Worm (Caenorhabditis elegans) whole organism, dauer: ENCODE data around the gene nhr-255.

Source experiments
- unc-62 ChIP-seq: sonication (generic microtip); optimal IDR thresholded peaks from 2 replicates; lab custom pipeline; 2017; ENCODE audit warnings: missing biosample characterization, missing genetic modification reagents, missing genetic modification characterization

The nhr-255 gene

DNA sequence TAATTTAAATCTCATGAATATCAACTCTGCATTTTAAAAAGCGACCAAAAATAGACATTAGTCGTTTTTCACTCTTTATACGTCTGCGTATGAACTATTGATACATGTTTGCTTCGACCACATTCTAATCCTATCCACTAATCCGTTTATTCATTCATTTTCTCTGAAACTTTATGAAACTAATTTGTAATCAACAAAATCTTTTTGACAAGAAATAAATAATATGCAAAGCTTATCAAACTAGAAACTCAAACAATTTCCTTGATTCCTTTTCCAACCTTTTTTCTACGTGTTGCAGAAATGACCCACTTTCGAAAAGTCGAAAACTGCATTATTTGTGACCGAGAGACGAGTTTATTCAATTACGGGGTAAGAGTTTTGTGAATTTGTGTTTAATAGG, at the start of gene nhr-255:
Gene nhr-255 (plus strand): TSS at position 301 of the 400 bp plus-strand sequence.
- TF ChIP-seq unc-62, result no peak

DNA sequence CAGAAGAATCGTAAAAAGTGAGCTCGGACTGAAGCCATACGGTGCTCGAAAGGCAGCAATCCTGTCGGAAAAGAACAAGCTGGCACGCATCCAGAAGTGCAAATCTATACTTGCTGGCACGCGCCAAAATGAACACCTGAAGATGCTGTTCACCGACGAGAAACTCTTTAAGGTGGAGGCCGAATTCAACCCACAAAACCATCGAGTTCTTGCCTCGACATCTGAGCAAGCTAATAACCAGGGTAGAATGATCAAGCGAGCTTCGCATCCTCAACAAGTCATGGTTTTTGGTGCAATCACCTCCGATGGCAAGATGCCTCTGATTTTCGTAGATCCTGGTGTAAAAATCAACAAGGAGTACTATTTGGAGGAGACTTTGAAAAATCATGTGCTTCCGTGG, 48.9 kb upstream of the nhr-255 start:
- TF ChIP-seq unc-62, result no peak

DNA sequence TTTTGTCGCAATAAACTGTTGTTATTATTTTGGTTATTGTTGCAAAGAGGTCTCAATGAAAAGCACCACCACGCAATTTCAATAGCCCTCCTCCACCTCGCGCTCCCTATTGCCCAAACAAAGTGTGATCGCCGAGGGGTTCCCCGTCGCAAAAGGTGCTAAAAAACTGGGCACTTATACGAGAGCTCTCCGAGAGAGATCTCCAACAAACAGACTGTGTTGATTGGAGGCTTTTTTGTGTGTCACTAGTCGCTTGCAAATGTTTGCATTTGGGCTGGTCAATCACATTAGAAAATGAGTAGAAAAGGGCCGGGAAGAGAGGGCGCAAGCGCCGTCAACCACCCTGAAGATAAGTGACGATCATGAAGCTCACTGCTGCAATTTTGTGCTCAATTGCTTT, 46.0 kb upstream of the nhr-255 start, which contains the start of gene ZK662.2:
Gene ZK662.2 (plus strand): TSS at position 301 of the 400 bp plus-strand sequence.
- no peak for TF ChIP-seq unc-62

DNA sequence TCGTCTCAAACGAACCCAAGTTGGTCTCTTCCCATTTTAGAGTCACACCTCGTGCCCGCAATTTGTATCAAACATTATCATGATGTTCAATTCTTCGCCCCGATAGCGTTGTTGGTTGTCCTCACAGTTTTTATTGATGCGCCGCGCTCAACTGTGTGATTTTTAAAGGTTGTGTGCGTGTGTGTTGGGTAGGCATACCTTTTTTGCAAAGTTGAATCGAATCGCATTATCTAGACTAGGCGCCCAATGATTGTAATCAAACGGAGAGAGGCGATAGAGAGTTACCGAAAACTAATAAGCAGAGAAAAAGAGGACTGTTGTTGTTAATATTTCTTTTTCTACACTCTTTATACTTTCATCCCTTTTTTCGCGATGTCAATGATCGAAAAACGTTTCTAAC, 42.2 kb upstream of the nhr-255 start:
- no peak for TF ChIP-seq unc-62

DNA sequence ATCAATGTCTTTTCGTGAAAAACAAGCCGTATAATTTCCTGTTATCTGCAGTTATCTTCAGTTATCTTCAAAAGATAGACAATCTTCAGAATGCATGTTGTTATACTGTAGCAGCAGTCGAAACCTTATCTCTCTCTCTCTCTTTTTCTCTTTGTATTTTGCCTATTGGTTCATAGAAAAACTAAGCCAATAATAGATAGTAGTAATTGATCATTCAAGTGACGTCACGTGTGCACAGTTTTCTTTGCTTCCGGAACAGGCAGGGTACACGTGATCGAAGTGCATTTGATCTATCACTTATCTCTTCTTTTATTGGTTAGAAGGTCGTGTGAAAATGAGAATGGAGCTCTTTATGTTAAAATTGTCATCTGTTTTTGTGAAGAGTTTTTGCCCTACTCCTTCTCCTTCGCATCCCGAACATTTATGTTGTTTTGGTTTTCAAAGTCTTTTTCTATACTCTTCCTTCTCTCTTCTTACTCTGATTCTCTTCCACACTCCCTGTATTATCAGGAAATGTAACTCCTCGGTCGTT, 37.8 kb upstream of the nhr-255 start:
- TF ChIP-seq unc-62, result no peak

DNA sequence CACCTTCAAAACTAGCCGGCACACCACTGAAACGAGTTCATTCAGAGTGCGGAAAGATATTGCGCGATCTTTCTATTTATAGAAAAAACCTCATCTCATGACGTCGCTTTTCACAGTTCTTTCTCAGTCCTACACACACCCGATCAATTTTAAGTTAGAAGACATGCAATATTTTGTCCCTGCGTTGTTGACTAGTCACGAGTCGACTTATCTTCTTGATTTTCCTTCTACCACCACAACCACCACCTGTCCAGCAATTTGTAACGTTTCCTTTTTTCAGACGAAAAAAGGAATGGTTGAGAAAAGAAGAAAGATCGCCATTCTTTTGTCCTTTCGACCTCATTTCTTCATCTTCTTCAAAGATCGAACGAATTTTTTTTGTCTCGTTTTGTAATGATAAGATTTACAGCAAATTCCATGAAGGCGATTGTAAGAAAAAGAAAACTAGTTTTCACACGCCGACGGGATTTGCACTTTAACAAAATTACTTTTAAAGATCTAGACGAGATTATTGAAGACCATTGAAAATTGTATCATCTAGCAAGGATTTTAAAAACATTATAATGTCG, 36.2 kb upstream of the nhr-255 start:
- TF ChIP-seq unc-62, result no peak

DNA sequence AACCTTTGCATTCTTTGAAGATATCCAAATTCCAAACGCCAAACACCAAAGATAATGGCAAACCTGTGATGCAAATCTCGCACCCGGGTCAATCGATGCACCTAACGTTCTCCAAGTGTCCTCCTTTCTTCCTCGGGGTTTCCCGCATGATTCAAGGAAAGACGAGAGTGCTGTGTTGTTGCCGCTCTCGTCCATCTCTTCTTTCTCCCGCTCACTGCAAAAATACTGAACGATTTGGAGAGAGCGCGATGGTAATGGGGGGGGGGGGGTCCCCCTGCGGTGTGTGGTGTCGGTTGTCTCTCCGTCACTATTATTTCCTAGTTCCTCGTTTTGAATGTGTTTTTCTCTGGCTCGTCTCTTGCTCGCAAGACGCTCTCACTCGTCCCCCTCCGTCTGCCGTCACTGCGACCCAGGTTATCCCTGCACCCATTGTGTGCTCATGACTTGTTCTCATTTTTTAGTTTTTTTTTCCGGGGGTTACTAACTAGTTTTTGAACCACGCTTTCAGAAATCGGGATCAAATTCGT, 35.0 kb upstream of the nhr-255 start:
- TF ChIP-seq unc-62, result no peak

DNA sequence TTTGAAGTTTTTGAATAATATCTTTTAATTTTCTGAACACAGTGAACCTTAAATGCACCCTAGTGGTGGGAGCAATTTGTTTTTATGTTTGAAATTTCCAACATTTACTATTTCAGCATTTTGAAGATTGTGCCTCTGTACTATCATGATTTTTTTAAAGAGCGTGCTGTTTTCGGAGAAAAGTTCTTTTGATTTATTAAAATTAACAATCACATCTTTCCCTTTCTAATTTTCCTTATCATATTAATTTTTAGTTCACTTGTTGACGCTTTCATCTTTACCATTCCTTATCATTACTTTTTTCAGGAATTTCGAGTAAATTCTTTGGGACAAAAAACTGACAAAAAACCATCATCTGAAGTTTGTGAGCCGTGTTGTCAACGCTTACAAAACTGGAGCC, 34.5 kb upstream of the nhr-255 start, which contains the start of gene nhr-48:
Gene nhr-48 (plus strand): TSS at position 301 of the 400 bp plus-strand sequence.
- no peak for TF ChIP-seq unc-62

DNA sequence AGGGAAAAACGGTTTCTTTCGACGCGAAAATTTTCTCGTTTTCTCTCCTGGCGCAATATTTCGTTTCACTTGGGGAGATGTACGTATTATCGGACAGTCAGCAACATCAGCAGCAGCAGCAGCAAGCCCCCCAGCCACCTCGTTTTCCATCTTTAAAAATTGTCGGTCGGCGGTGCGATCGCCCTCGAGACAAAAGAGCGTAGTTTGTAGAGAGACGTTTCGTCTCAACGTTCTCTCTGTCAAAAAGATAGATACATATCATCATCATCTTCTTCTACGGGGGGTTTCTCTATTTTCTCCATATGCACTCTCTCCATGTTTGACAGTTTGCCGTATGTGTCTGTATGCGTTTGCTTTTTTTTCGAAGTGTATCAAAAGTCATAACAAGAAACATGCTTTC, 32.8 kb upstream of the nhr-255 start:
- TF ChIP-seq unc-62, result no peak

DNA sequence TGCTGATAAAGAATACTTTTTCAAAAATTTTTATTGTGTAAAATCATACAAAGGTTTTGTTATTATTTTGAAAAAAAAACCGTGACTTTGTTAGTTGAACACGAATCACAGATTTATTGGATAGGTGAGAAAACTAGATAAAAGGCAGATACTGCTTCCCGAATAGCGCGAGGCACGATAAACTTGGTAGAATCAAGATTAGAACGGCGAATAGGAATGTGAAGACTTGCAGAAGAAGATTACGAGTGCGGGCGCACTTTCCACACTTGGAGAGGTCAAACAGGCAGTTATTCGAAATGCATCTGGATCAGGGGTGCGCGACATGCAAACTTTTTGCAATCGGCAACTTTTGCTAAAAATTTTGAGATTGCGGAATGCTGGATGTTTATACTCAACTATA, 29.2 kb upstream of the nhr-255 start:
- no peak for TF ChIP-seq unc-62

DNA sequence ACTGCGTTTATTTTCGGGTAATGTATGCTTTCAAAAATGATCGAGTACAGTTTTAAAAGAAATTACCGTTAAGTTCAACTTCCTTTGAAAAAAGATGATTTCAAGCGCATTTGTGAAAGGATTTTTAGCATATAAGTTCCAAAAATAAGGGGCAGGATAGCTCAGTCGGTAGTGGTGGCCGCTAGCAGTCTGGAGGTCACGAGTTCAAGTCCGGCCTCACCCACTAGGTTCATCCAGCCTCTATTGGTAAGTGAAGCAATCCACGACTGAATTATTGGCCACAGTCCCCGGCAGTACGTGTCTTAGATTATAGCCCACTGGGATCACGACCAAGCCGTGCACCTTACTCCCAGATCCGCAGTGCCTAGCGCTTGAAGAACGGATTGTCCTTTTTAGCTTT, 25.4 kb upstream of the nhr-255 start:
- TF ChIP-seq unc-62, result no peak

DNA sequence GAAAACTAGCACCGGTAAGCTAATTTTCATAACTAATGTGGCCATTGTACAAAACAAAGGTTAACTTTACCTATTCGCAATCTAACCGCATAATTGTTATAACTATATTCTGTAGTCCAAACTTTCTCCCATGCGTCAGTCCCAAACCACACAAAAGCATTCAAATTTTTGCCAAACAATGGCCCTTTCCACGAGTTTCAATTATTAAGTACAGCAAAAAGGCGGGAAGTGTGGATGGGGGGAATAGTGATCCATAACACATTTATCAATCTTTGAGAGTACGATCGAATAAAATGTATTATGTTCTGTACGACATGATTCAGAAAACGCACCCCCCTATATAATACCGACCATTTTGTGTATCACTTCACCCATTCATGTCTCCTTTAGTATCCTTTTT, 24.1 kb upstream of the nhr-255 start, which contains the start of gene ZK662.6:
Gene ZK662.6 (plus strand): TSS at position 301 of the 400 bp plus-strand sequence.
- TF ChIP-seq unc-62, result no peak

DNA sequence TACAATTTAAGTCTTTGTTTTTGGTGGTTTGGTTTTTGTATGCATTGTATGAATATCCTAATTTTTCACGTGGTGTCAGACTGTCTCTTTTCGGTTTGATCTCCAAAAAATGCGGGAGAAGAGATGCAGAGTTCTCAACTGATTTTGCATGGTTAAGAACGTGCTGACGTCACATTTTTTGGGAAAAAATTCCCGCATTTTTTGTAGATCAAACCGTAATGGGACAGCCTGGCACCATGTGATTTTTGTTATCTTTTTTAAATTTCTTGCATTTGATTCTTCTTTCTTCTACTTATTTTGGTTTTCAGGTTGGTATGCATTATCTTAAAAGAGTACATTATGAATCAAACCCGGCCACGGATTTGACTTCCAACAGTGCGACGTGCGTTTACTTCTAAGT, 21.1 kb upstream of the nhr-255 start, which contains the start of gene ZK662.5:
Gene ZK662.5 (plus strand): TSS at position 301 of the 400 bp plus-strand sequence.
- TF ChIP-seq unc-62, result no peak

DNA sequence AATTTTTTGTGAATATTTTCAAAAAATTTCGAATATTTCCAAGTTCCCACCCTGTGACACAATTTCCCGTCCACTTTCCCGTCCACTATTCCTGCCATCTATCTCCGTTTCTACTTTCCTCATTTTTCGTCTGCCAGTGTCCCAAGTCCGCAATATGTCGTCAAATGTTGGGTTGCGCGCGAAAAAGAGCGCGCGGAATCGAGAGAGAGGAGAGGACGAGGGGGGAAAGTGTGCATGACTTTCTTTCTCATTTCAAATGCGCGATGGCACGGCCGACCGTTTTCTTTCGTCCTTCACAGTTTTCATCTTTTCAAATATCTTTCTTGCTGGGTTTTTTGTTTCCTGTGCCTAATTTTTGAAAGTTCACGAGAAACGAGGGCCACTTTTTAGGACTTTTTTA, 17.4 kb upstream of the nhr-255 start:
- TF ChIP-seq unc-62, result no peak

DNA sequence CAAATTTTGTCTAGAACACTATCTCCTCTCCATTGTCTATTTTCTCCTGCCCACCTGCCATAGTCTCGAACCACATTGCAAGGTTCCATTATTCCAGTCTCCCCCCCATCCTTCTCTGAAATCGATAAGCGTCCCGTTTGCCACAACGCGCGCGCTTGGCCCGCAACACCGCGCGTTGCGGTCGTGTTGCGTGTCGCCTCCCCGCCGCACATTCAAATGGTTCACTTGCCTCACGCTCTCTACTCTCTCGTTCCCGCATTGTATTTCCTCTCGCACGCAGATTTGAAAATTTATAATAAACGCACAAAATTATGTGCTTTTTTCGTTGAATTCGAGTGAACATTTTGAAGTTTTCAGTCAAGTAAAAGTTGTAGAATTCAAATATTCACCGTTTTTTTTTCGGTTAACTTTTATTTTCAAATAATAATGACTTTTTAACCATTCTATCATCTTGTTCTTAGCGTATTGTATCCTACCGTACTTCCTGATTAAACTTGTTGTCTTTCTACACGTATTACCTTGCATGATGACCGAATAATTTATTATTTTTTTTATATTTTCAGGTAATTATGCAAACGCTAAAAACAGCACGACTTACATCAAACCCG, 16.7 kb upstream of the nhr-255 start, which contains the start of gene lin-15B:
Gene lin-15B (plus strand): TSS at position 558 of the 608 bp plus-strand sequence.
- TF ChIP-seq unc-62, result no peak

DNA sequence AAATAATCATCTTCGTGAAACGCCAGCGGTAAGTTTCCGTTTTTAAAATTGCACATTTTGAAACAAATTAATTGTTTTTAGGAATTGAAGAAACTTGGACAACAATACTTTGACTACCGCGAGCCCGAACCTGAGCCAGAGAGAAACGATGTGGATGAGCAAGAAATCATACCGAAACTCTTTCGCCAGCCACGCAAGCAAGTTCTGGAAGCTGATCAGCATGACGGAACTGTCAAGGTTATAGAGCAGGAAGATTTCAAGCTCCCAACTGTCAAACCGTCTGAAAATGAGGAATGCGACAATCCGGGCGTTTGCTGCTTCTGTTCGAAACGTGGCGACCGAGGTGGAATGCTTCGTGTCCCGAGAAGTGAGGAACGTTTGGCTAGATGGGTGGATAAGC, 12.1 kb upstream of the nhr-255 start:
- TF ChIP-seq unc-62, result no peak

DNA sequence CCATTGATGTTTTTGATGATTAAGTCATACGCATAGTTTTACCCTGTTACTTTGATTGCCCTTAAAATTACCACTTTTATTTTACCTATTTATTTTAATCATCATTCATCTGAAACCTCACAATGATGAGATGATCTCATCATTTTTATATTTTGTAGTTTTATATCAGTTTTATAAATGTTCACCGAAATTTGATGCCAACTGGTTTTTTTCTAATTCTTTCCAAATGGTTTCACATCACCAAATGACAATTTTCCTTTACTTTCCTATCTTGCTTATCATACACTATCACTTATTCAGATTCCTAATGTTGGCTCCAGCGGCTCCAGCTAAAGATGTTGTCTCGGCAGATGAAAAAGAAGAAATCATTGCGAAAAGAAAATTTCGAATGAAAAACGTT, 10.7 kb upstream of the nhr-255 start, which contains the start of gene lin-15A:
Gene lin-15A (plus strand): TSS at position 301 of the 400 bp plus-strand sequence.
- TF ChIP-seq unc-62, result no peak

DNA sequence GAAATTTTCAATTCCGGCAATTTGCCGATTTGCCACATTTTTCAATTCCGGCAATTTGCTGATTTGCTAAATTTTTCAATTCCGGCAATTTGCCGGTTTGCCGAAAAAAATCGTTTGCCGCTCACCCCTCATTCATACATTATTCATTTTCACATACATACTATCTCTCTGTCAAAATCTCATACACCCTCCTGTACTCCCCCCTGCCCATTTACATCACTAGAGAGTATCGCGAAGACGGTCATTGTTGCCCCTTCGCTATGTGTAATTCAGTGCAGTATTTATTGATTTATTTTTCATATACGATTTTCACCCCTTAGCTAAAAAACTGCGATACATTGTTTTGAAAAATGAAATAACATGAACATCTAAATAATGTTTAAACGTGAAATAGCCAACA, 6.0 kb upstream of the nhr-255 start:
- TF ChIP-seq unc-62, result no peak
